Worm (Caenorhabditis elegans): Measurements from ENCODE around the gene T21D9.2.
A peak's percentile ranks its signal among the peaks of the same experiment; 100 is the strongest.

T21D9.2 gene

ce11 chrX:2136937-2137336, 40.2 kb upstream of the T21D9.2 start:
- TF ChIP-seq hlh-17 (GFP tag; optimal IDR thresholded peaks at IDR 0.05; ENCODE audit: borderline replicate concordance) (no peak), fos-1 (tag; optimal IDR thresholded peaks at IDR 0.05) (no peak), lin-14 (GFP tag; optimal IDR thresholded peaks at IDR 0.05) (peak; percentile 32)

DNA sequence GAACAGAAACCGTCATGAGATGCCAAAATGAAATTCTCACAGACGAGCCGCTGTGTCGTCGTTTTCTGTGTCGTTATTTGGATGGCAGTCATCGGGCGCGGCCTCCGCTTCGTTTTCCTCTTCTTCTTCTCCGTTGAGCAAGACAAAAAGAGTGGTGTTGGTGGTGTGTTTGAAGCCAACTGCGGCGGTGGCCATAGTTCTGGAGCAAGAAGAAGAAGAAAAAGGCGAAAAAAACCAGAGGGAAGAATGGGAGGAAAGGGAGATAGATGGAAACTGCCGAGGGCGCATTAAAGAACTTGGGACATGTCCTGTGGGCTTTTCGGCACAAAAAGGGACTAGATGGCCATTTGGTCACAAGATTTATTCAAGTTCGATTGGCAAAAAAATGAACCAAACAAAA, 34.9 kb upstream of the T21D9.2 start, which contains the start of gene F53B1.9:
Gene F53B1.9, minus strand, starts transcription at position 195 of the 400 bp plus-strand sequence.
- no peak for TF ChIP-seq ceh-63 (GFP tag; optimal IDR thresholded peaks at IDR 0.05)
- peak; percentile 69 for TF ChIP-seq lin-14 (GFP tag; optimal IDR thresholded peaks at IDR 0.05)

ce11 chrX:2130141-2130540, 33.4 kb upstream of the T21D9.2 start, which contains the start of gene F53B1.8:
TSS of gene F53B1.8 (minus strand) at chrX:2130241.
- TF ChIP-seq tlp-1 (tag; optimal IDR thresholded peaks at IDR 0.05): no peak
- TF ChIP-seq efl-1 (optimal IDR thresholded peaks at IDR 0.05): no peak
- peak in 1 of 2 experiments; percentile 77 for TF ChIP-seq efl-1 (GFP tag; optimal IDR thresholded peaks at IDR 0.05 in 1 of 2)
- TF ChIP-seq lin-14 (GFP tag; optimal IDR thresholded peaks at IDR 0.05): peak; percentile 44

ce11 chrX:2120961-2121360, 24.3 kb upstream of the T21D9.2 start, which contains the start of gene gpa-5:
TSS of gene gpa-5 (minus strand) at chrX:2121061.
- TF ChIP-seq fkh-10 (GFP tag; optimal IDR thresholded peaks at IDR 0.05) (no peak), C04F5.9 (tag; optimal IDR thresholded peaks at IDR 0.05) (no peak), lir-3 (tag; optimal IDR thresholded peaks at IDR 0.05; ENCODE audit: poor library complexity) (no peak), mep-1 (tag; optimal IDR thresholded peaks at IDR 0.05) (no peak), pag-3 (tag; optimal IDR thresholded peaks at IDR 0.05; ENCODE audit: borderline replicate concordance, insufficient read depth) (no peak), mab-9 (GFP tag; IDR thresholded peaks at IDR 0.05) (no peak), ceh-90 (tag; optimal IDR thresholded peaks at IDR 0.05) (no peak), nhr-237 (tag; optimal IDR thresholded peaks at IDR 0.05) (no peak), dpl-1 (GFP tag; optimal IDR thresholded peaks at IDR 0.05) (no peak), nhr-76 (tag; optimal IDR thresholded peaks at IDR 0.05) (no peak), ama-1 (optimal IDR thresholded peaks at IDR 0.05) (no peak), ceh-88 (GFP tag; IDR thresholded peaks at IDR 0.05) (no peak), isw-1 (GFP tag; IDR thresholded peaks at IDR 0.05) (no peak), snu-23 (GFP tag; optimal IDR thresholded peaks at IDR 0.05) (no peak), lin-35 (GFP tag; optimal IDR thresholded peaks at IDR 0.05) (no peak), nhr-12 (tag; optimal IDR thresholded peaks at IDR 0.05) (no peak), tbx-2 (tag; optimal IDR thresholded peaks at IDR 0.05) (no peak), lsy-2 (tag; optimal IDR thresholded peaks at IDR 0.05) (no peak), unc-86 (tag; optimal IDR thresholded peaks at IDR 0.05) (no peak), unc-130 (tag; optimal IDR thresholded peaks at IDR 0.05) (no peak)

DNA sequence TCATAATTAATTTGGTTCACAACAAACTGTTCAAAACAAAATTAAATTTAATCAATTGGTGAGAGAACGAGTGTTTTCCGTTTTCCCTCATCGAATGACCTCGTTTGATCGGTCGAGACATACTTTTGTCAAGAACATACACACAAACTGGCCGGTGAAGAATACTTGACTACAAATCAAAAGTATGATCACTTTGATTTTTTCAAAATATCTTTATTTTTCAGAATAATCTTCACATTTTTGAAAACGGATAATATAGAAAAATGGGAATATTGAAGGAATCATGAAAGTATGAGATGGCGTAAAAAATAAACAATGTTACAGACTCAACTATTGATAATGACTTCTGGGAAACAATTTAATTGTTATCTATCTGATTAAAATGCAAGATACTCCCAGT, 21.5 kb upstream of the T21D9.2 start, which contains the start of gene swip-10:
Gene swip-10, minus strand, starts transcription at position 101 of the 400 bp plus-strand sequence.
- TF ChIP-seq irx-1 (tag; optimal IDR thresholded peaks at IDR 0.05) (no peak), blmp-1 (tag; optimal IDR thresholded peaks at IDR 0.05) (peak; percentile 60), lin-13 (GFP tag; optimal IDR thresholded peaks at IDR 0.05) (no peak)

- TF ChIP-seq mab-9 (GFP tag; IDR thresholded peaks at IDR 0.05) (no peak), isw-1 (GFP tag; IDR thresholded peaks at IDR 0.05) (no peak), ztf-4 (tag; optimal IDR thresholded peaks at IDR 0.05) (peak; percentile 10), ceh-8 (GFP tag; optimal IDR thresholded peaks at IDR 0.05) (no peak), ceh-63 (GFP tag; optimal IDR thresholded peaks at IDR 0.05) (no peak), F16B12.6 (tag; optimal IDR thresholded peaks at IDR 0.05) (no peak), mep-1 (tag; optimal IDR thresholded peaks at IDR 0.05) (no peak), hlh-17 (GFP tag; optimal IDR thresholded peaks at IDR 0.05; ENCODE audit: borderline replicate concordance) (no peak), nhr-20 (tag; optimal IDR thresholded peaks at IDR 0.05) (peak; percentile 4), blmp-1 (tag; optimal IDR thresholded peaks at IDR 0.05) (peak; percentile 83), fkh-8 (tag; optimal IDR thresholded peaks at IDR 0.05) (no peak), ama-1 (optimal IDR thresholded peaks at IDR 0.05) (no peak), lin-14 (GFP tag; optimal IDR thresholded peaks at IDR 0.05) (peak; percentile 19), sptf-1 (tag; optimal IDR thresholded peaks at IDR 0.05) (no peak), fkh-4 (tag; optimal IDR thresholded peaks at IDR 0.05; ENCODE audit: borderline replicate concordance) (no peak), dsc-1 (tag; optimal IDR thresholded peaks at IDR 0.05) (no peak), xbp-1 (tag; optimal IDR thresholded peaks at IDR 0.05) (no peak), zip-4 (GFP tag; optimal IDR thresholded peaks at IDR 0.05) (no peak), lin-35 (GFP tag; optimal IDR thresholded peaks at IDR 0.05) (no peak), nhr-11 (tag; optimal IDR thresholded peaks at IDR 0.05) (no peak), C34B4.2 (tag; optimal IDR thresholded peaks at IDR 0.05) (no peak), sup-37 (GFP tag; optimal IDR thresholded peaks at IDR 0.05) (no peak)
These were observed 19.7 kb upstream of the T21D9.2 start for ce11 chrX:2116304-2116867.

Measured in whole organism, L1 larva.